Fruit fly (Drosophila melanogaster): ENCODE data around the gene Gr93b.

Gene Gr93b

DNA sequence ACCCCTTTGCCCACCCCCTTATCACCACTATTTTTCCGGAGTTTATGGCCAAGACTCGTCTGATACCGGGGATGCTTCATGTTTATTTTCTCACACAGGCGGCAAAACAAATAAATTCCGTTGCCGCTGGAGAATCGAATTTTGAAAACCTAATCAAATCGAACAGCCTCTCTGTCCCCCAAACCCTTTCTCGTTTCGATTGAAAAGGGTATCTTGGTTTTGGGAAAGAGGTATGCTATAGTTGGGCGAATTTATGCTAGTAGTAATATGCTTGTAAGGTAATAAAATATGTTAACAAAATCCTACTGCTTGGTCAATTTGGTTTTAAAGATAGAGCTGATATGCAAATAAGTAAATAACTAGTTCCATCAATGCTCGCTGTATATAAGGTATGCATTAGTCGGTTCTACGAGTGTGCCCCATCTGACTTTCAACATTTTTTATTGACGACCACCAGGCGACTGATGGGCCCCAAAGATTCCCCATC, 15.5 kb downstream of the Gr93b start (continued):
- no peak for TF ChIP-seq kah (GFP tag; optimal IDR thresholded peaks at IDR 0.05)
- TF ChIP-seq Xbp1 (GFP tag; optimal IDR thresholded peaks at IDR 0.05): peak; percentile 75
- peak; percentile 79; the same call in 2 of the 3 replicates for TF ChIP-seq gce (GFP tag; IDR thresholded peaks at IDR 0.05)
- TF ChIP-seq kay (GFP tag; optimal IDR thresholded peaks at IDR 0.05): peak; percentile 14
- peak; percentile 35 for TF ChIP-seq mam (GFP tag; optimal IDR thresholded peaks at IDR 0.05)
- no peak for TF ChIP-seq CG1832 (GFP tag; optimal IDR thresholded peaks at IDR 0.05)
- TF ChIP-seq HmgD (GFP tag; optimal IDR thresholded peaks at IDR 0.05): no peak
- peak; percentile 86 for TF ChIP-seq Ssrp (tag; optimal IDR thresholded peaks at IDR 0.05)
- peak; percentile 43 for TF ChIP-seq CG12104 (GFP tag; optimal IDR thresholded peaks at IDR 0.05)
- TF ChIP-seq CG11247 (GFP tag; IDR thresholded peaks at IDR 0.05): peak; percentile 48
- TF ChIP-seq lab (GFP tag; optimal IDR thresholded peaks at IDR 0.05): no peak
- TF ChIP-seq BtbVII (GFP tag; optimal IDR thresholded peaks at IDR 0.05): no peak
- TF ChIP-seq CG1792 (GFP tag; optimal IDR thresholded peaks at IDR 0.05): peak; percentile 46
- TF ChIP-seq eve (GFP tag; optimal IDR thresholded peaks at IDR 0.05): peak in 1 of 2 experiments; percentile 95
- TF ChIP-seq lmd (GFP tag; IDR thresholded peaks at IDR 0.05): peak; percentile 77
- peak; percentile 68 for TF ChIP-seq trem (tag; optimal IDR thresholded peaks at IDR 0.05)
- TF ChIP-seq CG32532 (GFP tag; IDR thresholded peaks at IDR 0.05): no peak
- peak; percentile 6 for TF ChIP-seq Fer3 (tag; optimal IDR thresholded peaks at IDR 0.05)
- peak; percentile 87 for TF ChIP-seq phol (tag; optimal IDR thresholded peaks at IDR 0.05)
- peak; percentile 38 for TF ChIP-seq CG18476 (GFP tag; optimal IDR thresholded peaks at IDR 0.05)
- TF ChIP-seq CG17385 (GFP tag; optimal IDR thresholded peaks at IDR 0.05): peak; percentile 58
- peak; percentile 7 for TF ChIP-seq CG31365 (tag; optimal IDR thresholded peaks at IDR 0.05)
- TF ChIP-seq mld (GFP tag; IDR thresholded peaks at IDR 0.05; ENCODE audit: partially characterized antibody): peak; percentile 54; the same call in 1 of the 3 replicates
- TF ChIP-seq Dp (GFP tag; optimal IDR thresholded peaks at IDR 0.05): no peak
- TF ChIP-seq Mrtf (GFP tag; IDR thresholded peaks at IDR 0.05): peak; percentile 74; the same call in 2 of the 3 replicates
- TF ChIP-seq Ravus (GFP tag; IDR thresholded peaks at IDR 0.05): no peak
- TF ChIP-seq CG34224 (GFP tag; IDR thresholded peaks at IDR 0.05; ENCODE audit: partially characterized antibody): no peak
- no peak for TF ChIP-seq chinmo (GFP tag; IDR thresholded peaks at IDR 0.05; ENCODE audit: partially characterized antibody)
- TF ChIP-seq insv (GFP tag; optimal IDR thresholded peaks at IDR 0.05): no peak
- peak; percentile 37; the same call in 1 of the 2 replicates for TF ChIP-seq CG11696 (GFP tag; IDR thresholded peaks at IDR 0.05)
- TF ChIP-seq ash1 (GFP tag; optimal IDR thresholded peaks at IDR 0.05): no peak
- TF ChIP-seq CG8944 (GFP tag; optimal IDR thresholded peaks at IDR 0.05): peak; percentile 81
- TF ChIP-seq NfI (GFP tag; optimal IDR thresholded peaks at IDR 0.05): peak; percentile 28
- no peak for TF ChIP-seq Jarid2 (GFP tag; optimal IDR thresholded peaks at IDR 0.05)
- peak; percentile 10 for TF ChIP-seq CG3838 (GFP tag; optimal IDR thresholded peaks at IDR 0.05)
- TF ChIP-seq Hr3 (GFP tag; optimal IDR thresholded peaks at IDR 0.05): peak; percentile 78
- TF ChIP-seq CG4854 (GFP tag; optimal IDR thresholded peaks at IDR 0.05): peak; percentile 1
- no peak for TF ChIP-seq Hr39 (optimal IDR thresholded peaks at IDR 0.05)
- TF ChIP-seq CG15601 (tag; optimal IDR thresholded peaks at IDR 0.05): peak; percentile 92
- peak; percentile 77 for TF ChIP-seq NC2α (GFP tag; optimal IDR thresholded peaks at IDR 0.05)
- TF ChIP-seq C15 (GFP tag; IDR thresholded peaks at IDR 0.05): no peak
- TF ChIP-seq Xrp1 (GFP tag; IDR thresholded peaks at IDR 0.05): peak; percentile 91
- TF ChIP-seq CG31224 (GFP tag; IDR thresholded peaks at IDR 0.05): peak; percentile 24; the same call in 1 of the 2 replicates
- TF ChIP-seq CG11093 (GFP tag; IDR thresholded peaks at IDR 0.05): peak; percentile 71; the same call in 2 of the 3 replicates
- peak; percentile 69 for TF ChIP-seq PHDP (tag; optimal IDR thresholded peaks at IDR 0.05)
- peak; percentile 40 for TF ChIP-seq E2f1 (GFP tag; IDR thresholded peaks at IDR 0.05)
- TF ChIP-seq hth (optimal IDR thresholded peaks at IDR 0.05): no peak
- TF ChIP-seq Trl (optimal IDR thresholded peaks at IDR 0.05): no peak
- peak; percentile 68 for TF ChIP-seq Trl (GFP tag; optimal IDR thresholded peaks at IDR 0.05)
- TF ChIP-seq CG13296 (GFP tag; optimal IDR thresholded peaks at IDR 0.05): no peak
- TF ChIP-seq lola (GFP tag; optimal IDR thresholded peaks at IDR 0.05): peak in 1 of 3 experiments; percentile 92
